Fruit fly (Drosophila melanogaster): ENCODE data around the gene rdgB.
A peak's percentile ranks its signal among the peaks of the same experiment; 100 is the strongest.

The rdgB gene

DNA sequence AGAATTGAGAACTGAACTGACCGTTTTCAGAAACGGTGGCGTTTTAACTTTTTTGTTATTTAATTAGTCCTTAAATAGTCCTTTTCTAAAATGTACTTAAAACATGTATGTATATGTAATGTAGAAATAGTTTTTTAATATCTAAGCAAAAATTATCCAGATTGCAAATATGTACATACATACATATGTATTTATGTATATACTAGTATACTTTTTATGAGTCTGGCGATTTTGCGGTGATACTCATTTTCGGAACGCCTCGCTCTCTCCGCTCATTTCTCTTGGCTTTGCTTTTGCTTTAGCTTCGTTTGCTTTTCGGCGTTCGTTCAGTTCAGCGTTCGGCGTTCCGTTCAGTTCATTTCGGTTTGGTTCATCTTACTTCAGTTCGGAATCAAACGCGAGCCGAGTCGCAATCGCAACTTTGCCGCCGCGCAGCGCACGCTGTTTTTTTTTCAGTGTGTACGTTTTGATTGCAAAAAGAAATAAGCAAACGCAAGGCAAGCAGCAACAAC lies at the start of gene rdgB:
Gene rdgB, plus strand, starts transcription at position 381 of the 512 bp plus-strand sequence.
- TF ChIP-seq CG9932 (GFP tag; IDR thresholded peaks at IDR 0.05), result peak; percentile 68
- peak; percentile 68 for TF ChIP-seq ssp (GFP tag; IDR thresholded peaks at IDR 0.05)
- peak; percentile 51 for TF ChIP-seq CG8281 (tag; optimal IDR thresholded peaks at IDR 0.05)
- TF ChIP-seq CG10209 (GFP tag; optimal IDR thresholded peaks at IDR 0.05), result peak; percentile 87
- peak; percentile 83 for TF ChIP-seq Rfx (GFP tag; IDR thresholded peaks at IDR 0.05)
- no peak for TF ChIP-seq CG7271 (tag; optimal IDR thresholded peaks at IDR 0.05)
- no peak for TF ChIP-seq mld (GFP tag; IDR thresholded peaks at IDR 0.05; ENCODE audit: partially characterized antibody)
- TF ChIP-seq wor (GFP tag; IDR thresholded peaks at IDR 0.05), result peak; percentile 67
- peak; percentile 34; the same call in 1 of the 2 replicates for TF ChIP-seq H2.0 (GFP tag; IDR thresholded peaks at IDR 0.05)
- peak; percentile 90 for TF ChIP-seq CG7839 (tag; optimal IDR thresholded peaks at IDR 0.05)
- TF ChIP-seq CG30403 (GFP tag; optimal IDR thresholded peaks at IDR 0.05), result peak; percentile 90
- peak; percentile 69 for TF ChIP-seq gsb-n (tag; optimal IDR thresholded peaks at IDR 0.05)
- peak; percentile 7 for TF ChIP-seq CG16863 (GFP tag; optimal IDR thresholded peaks at IDR 0.05)
- no peak for TF ChIP-seq Scr (GFP tag; IDR thresholded peaks at IDR 0.05; ENCODE audit: partially characterized antibody)
- no peak for TF ChIP-seq ftz-f1 (GFP tag; optimal IDR thresholded peaks at IDR 0.05)
- no peak for TF ChIP-seq hkb (optimal IDR thresholded peaks at IDR 0.05)
- TF ChIP-seq hkb (GFP tag; IDR thresholded peaks at IDR 0.05), result peak; percentile 82
- no peak for TF ChIP-seq CG1792 (GFP tag; optimal IDR thresholded peaks at IDR 0.05)
- TF ChIP-seq vvl (GFP tag; IDR thresholded peaks at IDR 0.05), result peak; percentile 83; the same call in 1 of the 2 replicates
- TF ChIP-seq ind (GFP tag; optimal IDR thresholded peaks at IDR 0.05), result peak; percentile 76
- TF ChIP-seq jigr1 (GFP tag; IDR thresholded peaks at IDR 0.05), result peak; percentile 47; the same call in 1 of the 3 replicates
- TF ChIP-seq Fer3 (tag; optimal IDR thresholded peaks at IDR 0.05), result peak; percentile 72
- peak; percentile 66 for TF ChIP-seq CG12942 (GFP tag; optimal IDR thresholded peaks at IDR 0.05)
- TF ChIP-seq lola (GFP tag; optimal IDR thresholded peaks at IDR 0.05), result peak in 1 of 3 experiments; percentile 72
- peak; percentile 67 for TF ChIP-seq Aef1 (GFP tag; IDR thresholded peaks at IDR 0.05)
- peak; percentile 52 for TF ChIP-seq CG14014 (GFP tag; IDR thresholded peaks at IDR 0.05)
- peak; percentile 32 for TF ChIP-seq exex (tag; optimal IDR thresholded peaks at IDR 0.05)
- peak; percentile 40 for TF ChIP-seq Vsx1 (GFP tag; optimal IDR thresholded peaks at IDR 0.05)
- TF ChIP-seq gcm (GFP tag; optimal IDR thresholded peaks at IDR 0.05), result peak; percentile 68
- TF ChIP-seq CG4820 (GFP tag; optimal IDR thresholded peaks at IDR 0.05), result peak; percentile 77
- TF ChIP-seq CG15479 (GFP tag; optimal IDR thresholded peaks at IDR 0.05), result no peak
- peak; percentile 40; the same call in 1 of the 2 replicates for TF ChIP-seq Adf1 (GFP tag; IDR thresholded peaks at IDR 0.05)
- TF ChIP-seq Dfd (GFP tag; optimal IDR thresholded peaks at IDR 0.05), result no peak
- no peak for TF ChIP-seq MESR4 (GFP tag; optimal IDR thresholded peaks at IDR 0.05)
- TF ChIP-seq pan (optimal IDR thresholded peaks at IDR 0.05), result no peak
- peak in 1 of 2 experiments; percentile 66 for TF ChIP-seq pan (GFP tag; optimal IDR thresholded peaks at IDR 0.05 in 1 of 2, IDR thresholded peaks at IDR 0.05 in 1 of 2)
- TF ChIP-seq tup (GFP tag; optimal IDR thresholded peaks at IDR 0.05), result no peak
- TF ChIP-seq zfh2 (GFP tag; optimal IDR thresholded peaks at IDR 0.05), result peak; percentile 58
- peak; percentile 6 for TF ChIP-seq kah (GFP tag; optimal IDR thresholded peaks at IDR 0.05)
- TF ChIP-seq NFAT (GFP tag; IDR thresholded peaks at IDR 0.05), result 0 out of 2 replicates have a peak, but pooled peaks have one; percentile 42
- TF ChIP-seq Ada2b (GFP tag; IDR thresholded peaks at IDR 0.05), result peak; percentile 58
- TF ChIP-seq HmgZ (tag; optimal IDR thresholded peaks at IDR 0.05), result peak; percentile 65
- no peak for TF ChIP-seq ro (GFP tag; IDR thresholded peaks at IDR 0.05)
- TF ChIP-seq Jarid2 (GFP tag; optimal IDR thresholded peaks at IDR 0.05), result peak; percentile 89
- no peak for TF ChIP-seq tna (GFP tag; IDR thresholded peaks at IDR 0.05; ENCODE audit: partially characterized antibody)
- no peak for TF ChIP-seq CrebB (tag; optimal IDR thresholded peaks at IDR 0.05)
- peak; percentile 76 for TF ChIP-seq CG9437 (GFP tag; optimal IDR thresholded peaks at IDR 0.05)
- peak; percentile 73 for TF ChIP-seq nerfin-1 (tag; optimal IDR thresholded peaks at IDR 0.05)
- peak; percentile 36 for TF ChIP-seq CG6254 (GFP tag; optimal IDR thresholded peaks at IDR 0.05)
- peak; percentile 78 for TF ChIP-seq abd-A (tag; optimal IDR thresholded peaks at IDR 0.05)
